Worm (Caenorhabditis elegans): ENCODE data around the gene mrps-24.

mrps-24 gene

ce11 chrIV:7709701-7710100 lies at the start of gene mrps-24, which contains the start of the genes mrpl-1 and emc-6:
TSS of gene mrps-24 (plus strand) at chrIV:7710045.
TSS of gene mrpl-1 (minus strand) at chrIV:7709701.
TSS of gene emc-6 (minus strand) at chrIV:7709736.
- peak in 1 of 2 experiments; percentile 84 for TF ChIP-seq lsy-2 (tag; optimal IDR thresholded peaks at IDR 0.05)
- TF ChIP-seq mes-2 (tag; optimal IDR thresholded peaks at IDR 0.05; ENCODE audit: poor library complexity, severe bottlenecking) = peak; percentile 84
- TF ChIP-seq ztf-7 (tag; optimal IDR thresholded peaks at IDR 0.05) = peak; percentile 28
- no peak for TF ChIP-seq lin-29 (GFP tag; IDR thresholded peaks at IDR 0.05)
- no peak for TF ChIP-seq nhr-41 (GFP tag; IDR thresholded peaks at IDR 0.05)
- TF ChIP-seq nhr-48 (tag; optimal IDR thresholded peaks at IDR 0.05) = peak; percentile 23
- peak; percentile 24 for TF ChIP-seq nhr-28 (tag; optimal IDR thresholded peaks at IDR 0.05)
- TF ChIP-seq lin-38 (GFP tag; IDR thresholded peaks at IDR 0.05) = peak; percentile 97
- peak; percentile 69 for TF ChIP-seq mep-1 (tag; optimal IDR thresholded peaks at IDR 0.05)
- TF ChIP-seq ces-1 (GFP tag; optimal IDR thresholded peaks at IDR 0.05) = peak; percentile 1
- TF ChIP-seq attf-4 (tag; optimal IDR thresholded peaks at IDR 0.05) = no peak
- TF ChIP-seq rbr-2 (tag; optimal IDR thresholded peaks at IDR 0.05) = peak; percentile 38
- 0 out of 2 replicates have a peak, but pooled peaks have one; percentile 25 for TF ChIP-seq snpc-1.2 (GFP tag; IDR thresholded peaks at IDR 0.05)
- TF ChIP-seq D1046.2 (GFP tag; IDR thresholded peaks at IDR 0.05) = no peak
- peak; percentile 73 for TF ChIP-seq dpl-1 (GFP tag; optimal IDR thresholded peaks at IDR 0.05)
- TF ChIP-seq pha-4 (GFP tag; IDR thresholded peaks at IDR 0.05) = no peak
- TF ChIP-seq pha-4 (tag; optimal IDR thresholded peaks at IDR 0.05) = peak; percentile 53
- TF ChIP-seq nhr-102 (tag; optimal IDR thresholded peaks at IDR 0.05) = peak; percentile 37
- no peak for TF ChIP-seq nhr-237 (tag; optimal IDR thresholded peaks at IDR 0.05)
- peak; percentile 78 for TF ChIP-seq T20F7.1 (GFP tag; optimal IDR thresholded peaks at IDR 0.05)
- TF ChIP-seq unc-130 (GFP tag; optimal IDR thresholded peaks at IDR 0.05) = peak; percentile 10
- peak; percentile 24 for TF ChIP-seq hlh-30 (tag; optimal IDR thresholded peaks at IDR 0.05; ENCODE audit: insufficient read depth)
- TF ChIP-seq daf-16 (GFP tag; optimal IDR thresholded peaks at IDR 0.05) = no peak
- peak; percentile 34 for TF ChIP-seq daf-16 (tag; optimal IDR thresholded peaks at IDR 0.05)
- TF ChIP-seq dve-1 (tag; optimal IDR thresholded peaks at IDR 0.05; ENCODE audit: insufficient read depth) = peak; percentile 44

- no peak for TF ChIP-seq F37D6.2 (tag; optimal IDR thresholded peaks at IDR 0.05)
- TF ChIP-seq nhr-77 (tag; optimal IDR thresholded peaks at IDR 0.05) = no peak
- no peak for TF ChIP-seq ztf-7 (tag; optimal IDR thresholded peaks at IDR 0.05)
- TF ChIP-seq T20F7.1 (GFP tag; optimal IDR thresholded peaks at IDR 0.05) = no peak
- no peak for TF ChIP-seq saeg-2 (GFP tag; IDR thresholded peaks at IDR 0.05)
- no peak for TF ChIP-seq gei-8 (GFP tag; optimal IDR thresholded peaks at IDR 0.05)
- no peak for TF ChIP-seq ZK337.2 (GFP tag; IDR thresholded peaks at IDR 0.05)
- no peak for TF ChIP-seq R02D3.7 (tag; optimal IDR thresholded peaks at IDR 0.05)
- TF ChIP-seq dmd-9 (GFP tag; IDR thresholded peaks at IDR 0.05) = no peak
- no peak for TF ChIP-seq egl-27 (tag; optimal IDR thresholded peaks at IDR 0.05)
- TF ChIP-seq set-16 (GFP tag; IDR thresholded peaks at IDR 0.05) = no peak
- TF ChIP-seq nhr-111 (GFP tag; optimal IDR thresholded peaks at IDR 0.05) = no peak
- no peak for TF ChIP-seq mdl-1 (tag; optimal IDR thresholded peaks at IDR 0.05)
Measured at ce11 chrIV:7661569-7661968, 48.3 kb upstream of the mrps-24 start.

DNA sequence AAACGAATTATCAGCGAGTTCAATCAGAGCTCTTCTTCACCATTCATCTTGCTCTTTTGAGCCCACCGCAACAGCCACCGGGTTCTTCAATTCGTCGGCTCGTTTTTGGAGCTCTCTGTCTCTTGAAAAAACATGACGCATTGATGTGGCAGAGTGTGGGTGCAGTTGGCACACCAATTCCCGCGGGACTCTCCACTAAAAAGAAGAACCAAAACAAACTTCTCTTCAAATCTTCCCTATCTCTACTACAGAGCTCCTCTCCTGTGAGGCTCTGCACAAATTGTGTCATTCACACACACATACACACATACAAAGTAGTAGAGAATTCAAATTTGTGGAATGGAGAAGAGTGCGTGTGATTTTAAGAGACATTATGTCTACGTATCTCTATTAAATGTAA lies 46.8 kb upstream of the mrps-24 start:
- TF ChIP-seq zip-2 (tag; optimal IDR thresholded peaks at IDR 0.05) (no peak), rbr-2 (tag; optimal IDR thresholded peaks at IDR 0.05) (peak; percentile 36), tra-1 (GFP tag; IDR thresholded peaks at IDR 0.05) (0 out of 2 replicates have a peak, but pooled peaks have one; percentile 27), sdz-12 (GFP tag; optimal IDR thresholded peaks at IDR 0.05) (no peak), mdl-1 (tag; optimal IDR thresholded peaks at IDR 0.05) (no peak), zfp-3 (GFP tag; conservative IDR thresholded peaks at IDR 0.05) (no peak), unc-62 (GFP tag; optimal IDR thresholded peaks at IDR 0.05 in 1 of 2) (peak in 1 of 2 experiments; percentile 82), unc-62 (tag; optimal IDR thresholded peaks at IDR 0.05) (no peak), ctbp-1 (GFP tag; IDR thresholded peaks at IDR 0.05) (0 out of 2 replicates have a peak, but pooled peaks have one; percentile 31), ceh-20 (GFP tag; IDR thresholded peaks at IDR 0.05) (peak; percentile 38; the same call in 1 of the 2 replicates), hmg-1.1 (GFP tag; IDR thresholded peaks at IDR 0.05) (peak; percentile 53), aha-1 (tag) (peak; percentile 97)

Data from whole organism, L4 larva.